Comparison of ENCODE assay signal across 3 fruit fly cellular contexts in genomic region chr3L:18270895-18271294, dm6.
A peak's percentile ranks its signal among the peaks of the same experiment; 100 is the strongest.
TF ChIP-seq lines count a peak whose summit lies in the region.

No protein-coding gene starts in this region.

- no peak for TF ChIP-seq CTCF in whole organism, embryonic (GFP tag; optimal IDR thresholded peaks at IDR 0.05; lab: Kevin White, UChicago)

TF ChIP-seq in whole organism, embryonic, 481 proteins besides CTCF, POLR2A, EP300 and RAD21:
- TF ChIP-seq disco-r (GFP tag; optimal IDR thresholded peaks at IDR 0.05; lab: Kevin White, UChicago) (no peak), CG15601 (tag; optimal IDR thresholded peaks at IDR 0.05; lab: Kevin White, UChicago) (no peak), CG15696 (tag; optimal IDR thresholded peaks at IDR 0.05; lab: Kevin White, UChicago) (peak; percentile 38), nerfin-2 (GFP tag; IDR thresholded peaks at IDR 0.05; lab: Robert Waterston, UW; ENCODE audit: partially characterized antibody) (no peak), CG11398 (GFP tag; optimal IDR thresholded peaks at IDR 0.05; lab: Kevin White, UChicago) (no peak), CG8388 (GFP tag; optimal IDR thresholded peaks at IDR 0.05; lab: Kevin White, UChicago) (peak; percentile 11), sens (GFP tag; lab: Kevin White, UChicago) (peak; percentile 33), z (GFP tag; IDR thresholded peaks at IDR 0.05; lab: Robert Waterston, UW) (no peak), CG11695 (GFP tag; IDR thresholded peaks at IDR 0.05; lab: Robert Waterston, UW) (0 out of 3 replicates have a peak, but pooled peaks have one; percentile 52)
TF ChIP-seq in whole organism, embryonic: peak in this region for 4.

TF ChIP-seq in whole organism, prepupa, 60 proteins besides CTCF, POLR2A, EP300 and RAD21:
- peak; percentile 52 for TF ChIP-seq svp (GFP tag; lab: Kevin White, UChicago)
- TF ChIP-seq Eip78C (GFP tag; lab: Kevin White, UChicago): peak; percentile 59
- no peak for TF ChIP-seq acj6 (GFP tag; optimal IDR thresholded peaks at IDR 0.05; lab: Kevin White, UChicago)

TF ChIP-seq in whole organism, pupa, 21 proteins besides CTCF, POLR2A, EP300 and RAD21:
- TF ChIP-seq CG8159 (tag; optimal IDR thresholded peaks at IDR 0.05; lab: Kevin White, UChicago): peak; percentile 13
- TF ChIP-seq Ets98B (GFP tag; IDR thresholded peaks at IDR 0.05; lab: Robert Waterston, UW): no peak
TF ChIP-seq in whole organism, pupa: peak in this region for 1.
